Fruit fly (Drosophila melanogaster) whole organism, embryonic: ENCODE measurements around the gene CG7766.

Experiments
- Aef1 ChIP-seq: fragments of 200-800 bp; sonication (Bioruptor generic); IDR thresholded peaks from 3 replicates; pipeline ENCODE4 v1.3.6; 2022; ENCODE audit warnings: missing biosample characterization, missing genetic modification characterization
- Atf6 ChIP-seq: fragments of 200-800 bp; sonication (Bioruptor generic); IDR thresholded peaks from 2 replicates; pipeline ENCODE4 v1.3.6; 2022; ENCODE audit warnings: missing biosample characterization, missing genetic modification characterization
- Bgb ChIP-seq: fragments of 200-800 bp; sonication (Bioruptor generic); IDR thresholded peaks from 2 replicates; pipeline ENCODE4 v1.3.6; 2022; ENCODE audit warnings: missing biosample characterization, missing genetic modification characterization; ENCODE audit not compliant: partially characterized antibody
- CG10274 ChIP-seq: fragments of 200-800 bp; sonication (Bioruptor generic); optimal IDR thresholded peaks from 3 replicates; lab custom pipeline; 2017; ENCODE audit warnings: missing biosample characterization, mild to moderate bottlenecking, missing genetic modification characterization
- CG10654 ChIP-seq: fragments of 200-800 bp; sonication (Bioruptor generic); optimal IDR thresholded peaks from 2 replicates; lab custom pipeline; 2016; ENCODE audit warnings: missing biosample characterization, missing genetic modification characterization
- CG12219 ChIP-seq: fragments of 200-800 bp; sonication (Bioruptor generic); optimal IDR thresholded peaks from 3 replicates; lab custom pipeline; 2018; ENCODE audit warnings: missing biosample characterization, mild to moderate bottlenecking, missing genetic modification characterization
- CG1647 ChIP-seq: fragments of 200-800 bp; sonication (Bioruptor generic); optimal IDR thresholded peaks from 3 replicates; lab custom pipeline; 2016; ENCODE audit warnings: missing biosample characterization, missing genetic modification characterization
- CG18599 ChIP-seq: fragments of 200-800 bp; sonication (Bioruptor generic); optimal IDR thresholded peaks from 3 replicates; lab custom pipeline; 2017; ENCODE audit warnings: missing biosample characterization, missing genetic modification characterization, mild to moderate bottlenecking, moderate library complexity, missing genetic modification reagents
- CG18619 ChIP-seq: fragments of 200-800 bp; sonication (Bioruptor generic); optimal IDR thresholded peaks from 3 replicates; lab custom pipeline; 2017; ENCODE audit warnings: missing biosample characterization, mild to moderate bottlenecking, missing genetic modification characterization
- CG2129 ChIP-seq: fragments of 200-800 bp; sonication (Bioruptor generic); IDR thresholded peaks from 2 replicates; pipeline ENCODE4 v1.3.6; 2022; ENCODE audit warnings: missing biosample characterization, missing genetic modification characterization; ENCODE audit not compliant: partially characterized antibody
- CG32532 ChIP-seq: fragments of 200-800 bp; sonication (Bioruptor generic); IDR thresholded peaks from 2 replicates; pipeline ENCODE4 v1.3.6; 2022; ENCODE audit warnings: missing biosample characterization, missing genetic modification characterization
- CG32772 ChIP-seq: fragments of 200-800 bp; sonication (Bioruptor generic); IDR thresholded peaks from 2 replicates; pipeline ENCODE4 v1.3.6; 2022; ENCODE audit warnings: missing biosample characterization, missing genetic modification characterization
- CG3838 ChIP-seq: fragments of 200-800 bp; sonication (Bioruptor generic); optimal IDR thresholded peaks from 3 replicates; lab custom pipeline; 2016; ENCODE audit warnings: missing biosample characterization, missing genetic modification characterization
- CG4282 ChIP-seq: fragments of 200-800 bp; sonication (Bioruptor generic); optimal IDR thresholded peaks from 2 replicates; lab custom pipeline; 2016; ENCODE audit warnings: missing biosample characterization, missing genetic modification characterization
- CG4707 ChIP-seq: fragments of 200-800 bp; sonication (Bioruptor generic); optimal IDR thresholded peaks from 2 replicates; lab custom pipeline; 2018; ENCODE audit warnings: missing biosample characterization, mild to moderate bottlenecking, missing genetic modification characterization, moderate library complexity
- CG7556 ChIP-seq: fragments of 200-800 bp; sonication (Bioruptor generic); optimal IDR thresholded peaks from 2 replicates; lab custom pipeline; 2017; ENCODE audit warnings: missing biosample characterization, mild to moderate bottlenecking, missing genetic modification characterization
- CG7745 ChIP-seq: fragments of 200-800 bp; sonication (Bioruptor generic); optimal IDR thresholded peaks from 2 replicates; lab custom pipeline; 2018; ENCODE audit warnings: missing biosample characterization, mild to moderate bottlenecking, missing genetic modification characterization, moderate library complexity
- CG7839 ChIP-seq: fragments of 200-800 bp; sonication (Bioruptor generic); optimal IDR thresholded peaks from 3 replicates; lab custom pipeline; 2018; ENCODE audit warnings: missing biosample characterization, mild to moderate bottlenecking, missing genetic modification characterization, moderate library complexity
- CG9215 ChIP-seq: fragments of 200-800 bp; sonication (Bioruptor generic); IDR thresholded peaks from 2 replicates; pipeline ENCODE4 v1.3.6; 2022; ENCODE audit warnings: missing biosample characterization, missing genetic modification characterization
- CG9817 ChIP-seq: fragments of 200-800 bp; sonication (Bioruptor generic); optimal IDR thresholded peaks from 2 replicates; lab custom pipeline; 2018; ENCODE audit warnings: missing biosample characterization, mild to moderate bottlenecking, missing genetic modification characterization, moderate library complexity
- Dbx ChIP-seq: fragments of 200-800 bp; sonication (Bioruptor generic); IDR thresholded peaks from 3 replicates; pipeline ENCODE4 v1.3.6; 2022; ENCODE audit warnings: missing biosample characterization, missing genetic modification characterization
- H15 ChIP-seq: fragments of 200-800 bp; sonication (Bioruptor generic); IDR thresholded peaks from 3 replicates; pipeline ENCODE4 v1.3.6; 2022; ENCODE audit warnings: missing biosample characterization, missing genetic modification characterization
- HLH54F ChIP-seq: fragments of 200-800 bp; sonication (Bioruptor generic); optimal IDR thresholded peaks from 3 replicates; lab custom pipeline; 2016; ENCODE audit warnings: missing biosample characterization, missing genetic modification characterization
- HLHmδ ChIP-seq: fragments of 200-800 bp; sonication (Bioruptor generic); optimal IDR thresholded peaks from 2 replicates; lab custom pipeline; 2018; ENCODE audit warnings: missing biosample characterization, mild to moderate bottlenecking, missing genetic modification characterization, moderate library complexity
- Hand ChIP-seq: fragments of 200-800 bp; sonication (Bioruptor generic); optimal IDR thresholded peaks from 2 replicates; lab custom pipeline; 2017; ENCODE audit warnings: mild to moderate bottlenecking, missing biosample characterization, missing genetic modification reagents, missing genetic modification characterization
- Hmr ChIP-seq: fragments of 200-800 bp; sonication (Bioruptor generic); optimal IDR thresholded peaks from 3 replicates; lab custom pipeline; 2017; ENCODE audit warnings: mild to moderate bottlenecking, missing biosample characterization, missing genetic modification reagents, missing genetic modification characterization
- Hr51 ChIP-seq, 2 experiments: fragments of 200-800 bp; sonication (Bioruptor generic); optimal IDR thresholded peaks; 2 replicates in 1 of 2; 3 replicates in 1 of 2; lab custom pipeline; 2016 to 2018; ENCODE audit warnings: missing biosample characterization in 2 of 2, missing genetic modification characterization in 2 of 2, mild to moderate bottlenecking in 1 of 2, moderate library complexity in 1 of 2
- Mad ChIP-seq: fragments of 200-800 bp; sonication (Bioruptor generic); optimal IDR thresholded peaks from 2 replicates; lab custom pipeline; 2016; ENCODE audit warnings: missing biosample characterization, missing genetic modification characterization
- NC2β ChIP-seq: fragments of 200-800 bp; sonication (Bioruptor generic); optimal IDR thresholded peaks from 2 replicates; lab custom pipeline; 2016; ENCODE audit warnings: missing biosample characterization, missing genetic modification characterization
- Neu2 ChIP-seq: fragments of 200-800 bp; sonication (Bioruptor generic); optimal IDR thresholded peaks from 3 replicates; lab custom pipeline; 2016; ENCODE audit warnings: missing biosample characterization, missing genetic modification characterization, borderline replicate concordance
- Sox100B ChIP-seq: fragments of 200-800 bp; sonication (Bioruptor generic); optimal IDR thresholded peaks from 3 replicates; lab custom pipeline; 2018; ENCODE audit warnings: missing biosample characterization, mild to moderate bottlenecking, missing genetic modification characterization
- Ssrp ChIP-seq: fragments of 200-800 bp; sonication (Bioruptor generic); optimal IDR thresholded peaks from 2 replicates; lab custom pipeline; 2018; ENCODE audit warnings: missing biosample characterization, mild to moderate bottlenecking, missing genetic modification characterization, moderate library complexity
- ase ChIP-seq: fragments of 200-800 bp; sonication (Bioruptor generic); IDR thresholded peaks from 3 replicates; pipeline ENCODE4 v1.3.6; 2022; ENCODE audit warnings: missing biosample characterization, missing genetic modification characterization
- cg ChIP-seq: fragments of 200-800 bp; sonication (Bioruptor generic); optimal IDR thresholded peaks from 3 replicates; lab custom pipeline; 2019; ENCODE audit warnings: missing biosample characterization, mild to moderate bottlenecking, missing genetic modification characterization, moderate library complexity
- danr ChIP-seq: fragments of 200-800 bp; sonication (Bioruptor generic); IDR thresholded peaks from 2 replicates; pipeline ENCODE4 v1.3.6; 2022; ENCODE audit warnings: missing biosample characterization, missing genetic modification characterization
- dm ChIP-seq: fragments of 200-800 bp; sonication (Bioruptor generic); optimal IDR thresholded peaks from 3 replicates; lab custom pipeline; 2016; ENCODE audit warnings: missing biosample characterization, missing genetic modification characterization
- dmrt99B ChIP-seq: fragments of 200-800 bp; sonication (Bioruptor generic); optimal IDR thresholded peaks from 2 replicates; lab custom pipeline; 2018; ENCODE audit warnings: missing biosample characterization, mild to moderate bottlenecking, missing genetic modification characterization, moderate library complexity
- fd3F ChIP-seq: fragments of 200-800 bp; sonication (Bioruptor generic); optimal IDR thresholded peaks from 2 replicates; lab custom pipeline; 2018; ENCODE audit warnings: missing biosample characterization, mild to moderate bottlenecking, missing genetic modification characterization, moderate library complexity
- fd96Cb ChIP-seq: fragments of 200-800 bp; sonication (Bioruptor generic); optimal IDR thresholded peaks from 2 replicates; lab custom pipeline; 2018; ENCODE audit warnings: missing biosample characterization, mild to moderate bottlenecking, missing genetic modification characterization, moderate library complexity
- grau ChIP-seq: fragments of 200-800 bp; optimal IDR thresholded peaks from 3 replicates; lab custom pipeline; 2019; ENCODE audit warnings: missing biosample characterization, mild to moderate bottlenecking, missing genetic modification characterization, moderate library complexity
- row ChIP-seq: fragments of 200-800 bp; sonication (Bioruptor generic); IDR thresholded peaks from 3 replicates; pipeline ENCODE4 v1.3.6; 2022; ENCODE audit warnings: missing biosample characterization, missing genetic modification characterization
- run ChIP-seq: fragments of 200-800 bp; sonication (Bioruptor generic); optimal IDR thresholded peaks from 3 replicates; lab custom pipeline; 2018; ENCODE audit warnings: missing biosample characterization, mild to moderate bottlenecking, missing genetic modification characterization
- schlank ChIP-seq: fragments of 200-800 bp; sonication (Bioruptor generic); optimal IDR thresholded peaks from 2 replicates; lab custom pipeline; 2018; ENCODE audit warnings: missing biosample characterization, mild to moderate bottlenecking, missing genetic modification characterization
- slbo ChIP-seq: fragments of 200-800 bp; sonication (Bioruptor generic); IDR thresholded peaks from 2 replicates; pipeline ENCODE4 v1.3.6; 2022; ENCODE audit warnings: missing biosample characterization, missing genetic modification characterization
- sob ChIP-seq: fragments of 200-800 bp; sonication (Bioruptor generic); IDR thresholded peaks from 2 replicates; pipeline ENCODE4 v1.3.6; 2022; ENCODE audit warnings: missing biosample characterization, missing genetic modification characterization
- tna ChIP-seq: fragments of 200-800 bp; sonication (Bioruptor generic); IDR thresholded peaks from 2 replicates; pipeline ENCODE4 v1.3.6; 2022; ENCODE audit warnings: missing biosample characterization, missing genetic modification characterization; ENCODE audit not compliant: partially characterized antibody
- trh ChIP-seq: fragments of 200-800 bp; sonication (Bioruptor generic); optimal IDR thresholded peaks from 2 replicates; lab custom pipeline; 2016; ENCODE audit warnings: missing biosample characterization, missing genetic modification characterization
- unpg ChIP-seq: fragments of 200-800 bp; sonication (Bioruptor generic); optimal IDR thresholded peaks from 3 replicates; lab custom pipeline; 2018; ENCODE audit warnings: missing biosample characterization, mild to moderate bottlenecking, missing genetic modification characterization, moderate library complexity
- vnd ChIP-seq: fragments of 200-800 bp; sonication (Bioruptor generic); IDR thresholded peaks from 3 replicates; pipeline ENCODE4 v1.3.6; 2022; ENCODE audit warnings: missing biosample characterization, missing genetic modification characterization; ENCODE audit not compliant: partially characterized antibody

CG7766 gene

dm6 chrX:9152127-9152598 lies 48.6 kb upstream of the CG7766 start (continued):
- no peak for TF ChIP-seq CG10654 (GFP tag; lab: Kevin White, UChicago)
- peak; percentile 92 for TF ChIP-seq cg
- TF ChIP-seq CG9215, result no peak
- TF ChIP-seq Hr51 (GFP tag; optimal IDR thresholded peaks at IDR 0.05; lab: Kevin White, UChicago), result no peak
- TF ChIP-seq unpg (GFP tag; lab: Kevin White, UChicago), result peak; percentile 22
- peak; percentile 65; the same call in 1 of the 2 replicates for TF ChIP-seq CG32532 (GFP tag; lab: Robert Waterston, UW)
- TF ChIP-seq CG7556 (GFP tag; lab: Kevin White, UChicago), result peak; percentile 32
- TF ChIP-seq CG4707, result no peak
- TF ChIP-seq CG4282 (GFP tag; lab: Kevin White, UChicago), result peak; percentile 27
- no peak for TF ChIP-seq danr (GFP tag; lab: Robert Waterston, UW)
- TF ChIP-seq run (tag; lab: Kevin White, UChicago), result no peak
- no peak for TF ChIP-seq Mad (GFP tag; lab: Kevin White, UChicago)
- TF ChIP-seq HLHmδ (GFP tag; lab: Kevin White, UChicago), result no peak
- TF ChIP-seq H15 (GFP tag; lab: Robert Waterston, UW), result no peak
- TF ChIP-seq CG12219 (GFP tag; lab: Kevin White, UChicago), result no peak
- peak; percentile 44 for TF ChIP-seq grau (tag; lab: Kevin White, UChicago)
- no peak for TF ChIP-seq Hand
- no peak for TF ChIP-seq NC2β (GFP tag; lab: Kevin White, UChicago)
- no peak for TF ChIP-seq schlank
- TF ChIP-seq slbo (GFP tag; lab: Robert Waterston, UW), result peak; percentile 44; the same call in 1 of the 2 replicates
- no peak for TF ChIP-seq CG9817 (tag; lab: Kevin White, UChicago)
- no peak for TF ChIP-seq CG7745 (tag; lab: Kevin White, UChicago)
- peak; percentile 12 for TF ChIP-seq dm (GFP tag; lab: Kevin White, UChicago)
- 0 out of 3 replicates have a peak, but pooled peaks have one; percentile 12 for TF ChIP-seq ase (GFP tag; lab: Robert Waterston, UW)
- no peak for TF ChIP-seq CG2129 (GFP tag; lab: Robert Waterston, UW)
- peak; percentile 6 for TF ChIP-seq Ssrp
- peak; percentile 64; the same call in 1 of the 2 replicates for TF ChIP-seq sob (GFP tag; lab: Robert Waterston, UW)
- no peak for TF ChIP-seq CG1647 (GFP tag; lab: Kevin White, UChicago)
- peak; percentile 60; the same call in 2 of the 3 replicates for TF ChIP-seq row
- TF ChIP-seq dmrt99B (tag; lab: Kevin White, UChicago), result no peak
- 0 out of 2 replicates have a peak, but pooled peaks have one; percentile 30 for TF ChIP-seq Bgb (GFP tag; lab: Robert Waterston, UW)
- no peak for TF ChIP-seq Aef1 (GFP tag; lab: Robert Waterston, UW)
- peak; percentile 18; the same call in 1 of the 2 replicates for TF ChIP-seq tna (GFP tag; lab: Robert Waterston, UW)
- no peak for TF ChIP-seq fd96Cb (tag; lab: Kevin White, UChicago)
- TF ChIP-seq fd3F (GFP tag; lab: Kevin White, UChicago), result peak; percentile 41
- TF ChIP-seq CG18619, result no peak
- TF ChIP-seq trh (GFP tag; lab: Kevin White, UChicago), result no peak
- peak; percentile 33 for TF ChIP-seq CG7839 (tag; lab: Kevin White, UChicago)
- TF ChIP-seq CG10274 (GFP tag; lab: Kevin White, UChicago), result no peak
- TF ChIP-seq HLH54F (GFP tag; lab: Kevin White, UChicago), result no peak
- no peak for TF ChIP-seq Sox100B
- no peak for TF ChIP-seq CG18599 (GFP tag; lab: Kevin White, UChicago)
- no peak for TF ChIP-seq Hmr
- no peak for TF ChIP-seq CG3838 (GFP tag; lab: Kevin White, UChicago)
- TF ChIP-seq Neu2 (GFP tag; lab: Kevin White, UChicago), result no peak
- peak; percentile 75; the same call in 2 of the 3 replicates for TF ChIP-seq Dbx
- TF ChIP-seq vnd, result no peak
- peak; percentile 56 for TF ChIP-seq Atf6 (GFP tag; lab: Robert Waterston, UW)
- TF ChIP-seq CG32772 (GFP tag; lab: Robert Waterston, UW), result 0 out of 2 replicates have a peak, but pooled peaks have one; percentile 29
